Worm (Caenorhabditis elegans) whole organism, L4 larva: ENCODE measurements around the gene C08F8.9.

ENCODE experiments used
- D1046.2 ChIP-seq: fragments of 200-800 bp; sonication (Bioruptor generic); IDR thresholded peaks from 2 replicates; pipeline ENCODE4 v1.3.6; 2022; ENCODE audit warnings: missing genetic modification characterization, missing compliant biosample characterization
- F10B5.3 ChIP-seq: sonication (generic microtip); optimal IDR thresholded peaks from 2 replicates; lab custom pipeline; 2016; ENCODE audit warnings: mild to moderate bottlenecking, missing genetic modification characterization, missing compliant biosample characterization
- R02D3.7 ChIP-seq: fragments of 150-350 bp; sonication (generic microtip); optimal IDR thresholded peaks from 3 replicates; lab custom pipeline; 2014; ENCODE audit warnings: missing biosample characterization, missing genetic modification characterization
- T26A8.4 ChIP-seq: fragments of 200-800 bp; sonication (Bioruptor generic); IDR thresholded peaks from 2 replicates; pipeline ENCODE4 v1.3.6; 2022; ENCODE audit warnings: missing genetic modification characterization, missing compliant biosample characterization
- Y48G9A.11 ChIP-seq: fragments of 200-800 bp; sonication (Bioruptor generic); IDR thresholded peaks from 2 replicates; pipeline ENCODE4 v1.3.6; 2022; ENCODE audit warnings: missing genetic modification reagents, missing genetic modification characterization, missing compliant biosample characterization
- Y5F2A.4 ChIP-seq: fragments of 200-800 bp; sonication (Bioruptor generic); optimal IDR thresholded peaks from 2 replicates; lab custom pipeline; 2018; ENCODE audit warnings: mild to moderate bottlenecking, missing genetic modification characterization, missing compliant biosample characterization
- ZK337.2 ChIP-seq: fragments of 200-800 bp; sonication (Bioruptor generic); IDR thresholded peaks from 2 replicates; pipeline ENCODE4 v1.3.6; 2022; ENCODE audit warnings: missing genetic modification reagents, missing genetic modification characterization, missing compliant biosample characterization
- aha-1 ChIP-seq: fragments of 150-350 bp; peaks from one replicate; lab custom pipeline; 2014; ENCODE audit warnings: missing biosample characterization, missing genetic modification characterization
- attf-4 ChIP-seq: sonication (generic microtip); optimal IDR thresholded peaks from 3 replicates; lab custom pipeline; 2017; ENCODE audit warnings: missing biosample characterization, missing genetic modification characterization
- ceh-44 ChIP-seq: fragments of 200-800 bp; sonication (Bioruptor generic); IDR thresholded peaks from 2 replicates; pipeline ENCODE4 v1.3.6; 2022; ENCODE audit warnings: missing genetic modification reagents, missing genetic modification characterization, missing compliant biosample characterization
- cey-2 ChIP-seq: sonication (generic microtip); optimal IDR thresholded peaks from 3 replicates; lab custom pipeline; 2017; ENCODE audit warnings: missing genetic modification characterization, mild to moderate bottlenecking, missing compliant biosample characterization, antibody characterized with exemption, borderline replicate concordance; ENCODE audit not compliant: insufficient read depth
- dmd-6 ChIP-seq: fragments of 200-800 bp; sonication (Bioruptor generic); IDR thresholded peaks from 2 replicates; pipeline ENCODE4 v1.3.6; 2022; ENCODE audit warnings: missing genetic modification reagents, missing genetic modification characterization, missing compliant biosample characterization
- dpl-1 ChIP-seq: fragments of 150-350 bp; optimal IDR thresholded peaks from 2 replicates; lab custom pipeline; 2014; ENCODE audit warnings: missing biosample characterization, missing genetic modification reagents, missing genetic modification characterization
- lim-7 ChIP-seq: fragments of 200-800 bp; sonication (Bioruptor generic); IDR thresholded peaks from 2 replicates; pipeline ENCODE4 v1.3.6; 2022; ENCODE audit warnings: missing genetic modification characterization, missing compliant biosample characterization
- lin-1 ChIP-seq: fragments of 200-800 bp; sonication (Bioruptor generic); IDR thresholded peaks from 2 replicates; pipeline ENCODE4 v1.3.6; 2022; ENCODE audit warnings: missing genetic modification reagents, missing genetic modification characterization, missing compliant biosample characterization
- lin-38 ChIP-seq: fragments of 200-800 bp; sonication (Bioruptor generic); IDR thresholded peaks from 2 replicates; pipeline ENCODE4 v1.3.6; 2022; ENCODE audit warnings: missing genetic modification reagents, missing genetic modification characterization, missing compliant biosample characterization
- madf-5 ChIP-seq, 2 experiments: fragments of 200-800 bp; sonication (Bioruptor generic); IDR thresholded peaks; 2 replicates each; pipeline ENCODE4 v1.3.6; 2022; ENCODE audit warnings: missing compliant biosample characterization in 2 of 2, missing genetic modification characterization in 2 of 2
- madf-9 ChIP-seq: fragments of 200-800 bp; sonication (Bioruptor generic); conservative IDR thresholded peaks from 2 replicates; pipeline ENCODE4 v1.3.6; 2022; ENCODE audit warnings: missing genetic modification reagents, missing genetic modification characterization, missing compliant biosample characterization
- mdl-1 ChIP-seq, 2 experiments: fragments of 150-350 bp in 1 of 2; sonication (generic microtip) in 1 of 2; optimal IDR thresholded peaks; 2 replicates each; lab custom pipeline; 2014 to 2017; ENCODE audit warnings: missing biosample characterization in 2 of 2, missing genetic modification characterization in 2 of 2
- mdt-29 ChIP-seq: fragments of 200-800 bp; sonication (Bioruptor generic); IDR thresholded peaks from 2 replicates; pipeline ENCODE4 v1.3.6; 2022; ENCODE audit warnings: missing genetic modification reagents, missing genetic modification characterization, missing compliant biosample characterization
- mep-1 ChIP-seq: fragments of 150-350 bp; sonication (generic microtip); optimal IDR thresholded peaks from 3 replicates; lab custom pipeline; 2014; ENCODE audit warnings: missing biosample characterization, missing genetic modification characterization
- nhr-28 ChIP-seq: fragments of 150-350 bp; optimal IDR thresholded peaks from 2 replicates; lab custom pipeline; 2014; ENCODE audit warnings: missing biosample characterization, missing genetic modification characterization
- nhr-42 ChIP-seq: fragments of 200-800 bp; sonication (Bioruptor generic); IDR thresholded peaks from 2 replicates; pipeline ENCODE4 v1.3.6; 2022; ENCODE audit warnings: missing genetic modification characterization, missing compliant biosample characterization
- nhr-48 ChIP-seq: sonication (generic microtip); optimal IDR thresholded peaks from 2 replicates; lab custom pipeline; 2016; ENCODE audit warnings: mild to moderate bottlenecking, missing genetic modification characterization, missing compliant biosample characterization
- nhr-6 ChIP-seq: fragments of 150-350 bp; optimal IDR thresholded peaks from 2 replicates; lab custom pipeline; 2014; ENCODE audit warnings: missing biosample characterization, missing genetic modification characterization
- saeg-2 ChIP-seq: fragments of 200-800 bp; sonication (Bioruptor generic); IDR thresholded peaks from 2 replicates; pipeline ENCODE4 v1.3.6; 2022; ENCODE audit warnings: missing genetic modification reagents, missing genetic modification characterization, missing compliant biosample characterization
- set-16 ChIP-seq: fragments of 200-800 bp; sonication (Bioruptor generic); IDR thresholded peaks from 2 replicates; pipeline ENCODE4 v1.3.6; 2022; ENCODE audit warnings: missing genetic modification reagents, missing genetic modification characterization, missing compliant biosample characterization
- spr-3 ChIP-seq: fragments of 200-800 bp; sonication (Bioruptor generic); optimal IDR thresholded peaks from 2 replicates; lab custom pipeline; 2018; ENCODE audit warnings: mild to moderate bottlenecking, missing genetic modification characterization, missing compliant biosample characterization
- tra-1 ChIP-seq: fragments of 200-800 bp; sonication (Bioruptor generic); IDR thresholded peaks from 2 replicates; pipeline ENCODE4 v1.3.6; 2022; ENCODE audit warnings: missing genetic modification reagents, missing genetic modification characterization, missing compliant biosample characterization
- unc-62 ChIP-seq, 3 experiments: fragments of 150-350 bp in 1 of 3; sonication (generic microtip); optimal IDR thresholded peaks in 2 of 3; peaks in 1 of 3; 1 replicate in 1 of 3; 2 replicates in 2 of 3; lab custom pipeline; 2014 to 2017; ENCODE audit warnings: missing biosample characterization in 3 of 3, missing genetic modification characterization in 3 of 3, missing genetic modification reagents in 3 of 3, missing genotype in 1 of 3
- zip-11 ChIP-seq: fragments of 200-800 bp; sonication (Bioruptor generic); IDR thresholded peaks from 2 replicates; pipeline ENCODE4 v1.3.6; 2022; ENCODE audit warnings: missing genetic modification characterization, missing compliant biosample characterization

Gene C08F8.9

DNA sequence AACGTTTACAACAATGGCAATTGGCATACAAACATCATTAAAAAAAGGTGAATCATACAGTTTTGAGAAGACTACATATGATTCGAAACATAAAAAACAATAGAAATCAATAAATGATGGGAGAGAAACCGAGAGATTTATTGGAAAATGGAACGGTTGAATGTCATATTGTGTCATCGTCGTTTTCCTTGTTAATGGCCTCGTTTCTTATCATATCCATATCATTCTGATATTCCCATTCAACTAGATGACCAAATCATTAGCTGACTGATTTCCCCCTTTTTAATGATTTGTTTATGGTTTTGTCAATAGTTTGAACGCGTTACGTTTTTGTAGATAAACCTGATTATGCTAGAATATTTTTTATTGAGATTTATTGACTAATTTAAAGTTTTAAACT, 3.6 kb downstream of the C08F8.9 start:
- TF ChIP-seq tra-1 (GFP tag; lab: Robert Waterston, UW) (no peak), nhr-28 (tag; lab: Kevin White, UChicago) (peak; percentile 45)
- TF ChIP-seq, all 104 proteins: peak for 1

DNA sequence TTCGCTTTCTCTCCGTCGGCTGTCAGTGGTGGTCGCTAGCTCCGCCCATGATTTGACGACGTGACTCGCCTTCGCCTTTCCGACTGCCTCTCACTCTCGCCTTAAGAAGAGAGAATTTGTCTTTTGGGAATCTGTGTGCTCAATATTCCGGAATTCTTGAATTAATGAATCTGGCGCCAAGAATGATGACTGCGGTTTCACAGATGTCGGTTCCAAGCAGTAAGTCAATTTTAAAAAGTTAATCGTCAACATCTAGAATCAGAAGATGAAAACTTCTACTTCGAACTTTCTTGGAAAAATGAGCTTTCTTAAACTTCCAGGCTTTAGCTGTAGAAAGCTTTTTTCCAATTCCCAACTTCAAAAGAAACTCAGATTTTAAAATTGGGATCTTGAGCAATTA, 8.7 kb downstream of the C08F8.9 start, which contains the start of gene nhr-67:
Gene nhr-67 (plus strand): TSS at position 97 of the 400 bp plus-strand sequence.
- TF ChIP-seq mdt-29 (no peak), mdl-1 (tag; optimal IDR thresholded peaks at IDR 0.05; lab: Kevin White, UChicago) (no peak), saeg-2 (no peak), set-16 (GFP tag; lab: Robert Waterston, UW) (no peak), unc-62 (GFP tag; optimal IDR thresholded peaks at IDR 0.05 in 1 of 2; lab: Kevin White, UChicago) (peak in 1 of 2 experiments; percentile 43), unc-62 (tag; optimal IDR thresholded peaks at IDR 0.05; lab: Kevin White, UChicago) (no peak), dmd-6 (GFP tag; lab: Robert Waterston, UW) (no peak), D1046.2 (no peak), aha-1 (tag; lab: Kevin White, UChicago) (peak; percentile 98), lin-38 (GFP tag; lab: Robert Waterston, UW) (no peak), madf-5 (GFP tag; IDR thresholded peaks at IDR 0.05; lab: Robert Waterston, UW) (no peak), R02D3.7 (tag; lab: Kevin White, UChicago) (no peak)

DNA sequence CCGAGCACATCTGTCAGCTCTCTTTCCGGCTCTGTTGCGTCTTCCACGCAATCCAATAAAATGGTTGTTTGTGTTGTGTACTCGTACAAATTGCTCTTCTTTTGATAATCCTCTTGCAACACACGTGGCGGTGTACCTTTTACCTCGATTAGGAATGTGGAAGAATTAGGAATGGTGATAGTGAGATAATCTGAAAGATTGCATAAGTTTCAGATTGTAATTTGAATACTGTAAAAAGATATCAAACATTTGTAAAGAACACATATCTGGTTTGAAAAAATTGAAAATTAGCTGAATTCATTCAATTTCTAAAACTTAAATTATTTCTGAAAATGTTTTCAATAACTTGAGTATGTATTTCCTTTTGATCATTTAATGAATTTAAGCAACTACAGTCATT, 13.6 kb downstream of the C08F8.9 start, which contains the start of gene C08F8.6:
Gene C08F8.6 (minus strand): TSS at position 101 of the 400 bp plus-strand sequence.
- TF ChIP-seq zip-11 (GFP tag; lab: Robert Waterston, UW) = no peak
- TF ChIP-seq Y48G9A.11 (GFP tag; lab: Robert Waterston, UW) = no peak
- no peak for TF ChIP-seq lim-7 (GFP tag; lab: Robert Waterston, UW)

DNA sequence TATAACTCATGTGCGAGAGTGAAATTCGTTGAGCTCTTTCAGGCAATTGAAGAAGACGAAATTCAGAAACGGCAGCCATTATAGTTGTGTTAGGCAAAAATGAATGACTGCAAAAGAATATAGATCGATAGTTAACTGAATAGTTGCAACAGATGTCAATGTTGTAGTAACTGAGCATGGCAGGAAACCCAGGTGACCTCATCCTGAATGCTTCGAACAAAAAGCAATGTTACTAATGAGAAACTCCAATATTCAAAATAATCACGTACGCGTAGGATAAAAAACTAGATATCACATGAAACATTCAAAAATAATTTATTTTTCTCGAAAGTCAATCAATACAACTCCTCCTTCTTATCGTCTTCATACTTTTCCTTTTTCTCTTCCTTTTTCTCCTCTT, 15.9 kb downstream of the C08F8.9 start, which contains the start of gene fbxb-9:
Gene fbxb-9 (minus strand): TSS at position 101 of the 400 bp plus-strand sequence.
- TF ChIP-seq madf-9 (GFP tag; lab: Robert Waterston, UW) = no peak
- no peak for TF ChIP-seq unc-62 (GFP tag; optimal IDR thresholded peaks at IDR 0.05 in 1 of 2; lab: Kevin White, UChicago)
- TF ChIP-seq unc-62 (tag; optimal IDR thresholded peaks at IDR 0.05; lab: Kevin White, UChicago) = no peak
- TF ChIP-seq Y5F2A.4 (GFP tag; lab: Kevin White, UChicago) = no peak
- no peak for TF ChIP-seq nhr-48 (tag; lab: Kevin White, UChicago)
- TF ChIP-seq lin-1 (GFP tag; lab: Robert Waterston, UW) = no peak

DNA sequence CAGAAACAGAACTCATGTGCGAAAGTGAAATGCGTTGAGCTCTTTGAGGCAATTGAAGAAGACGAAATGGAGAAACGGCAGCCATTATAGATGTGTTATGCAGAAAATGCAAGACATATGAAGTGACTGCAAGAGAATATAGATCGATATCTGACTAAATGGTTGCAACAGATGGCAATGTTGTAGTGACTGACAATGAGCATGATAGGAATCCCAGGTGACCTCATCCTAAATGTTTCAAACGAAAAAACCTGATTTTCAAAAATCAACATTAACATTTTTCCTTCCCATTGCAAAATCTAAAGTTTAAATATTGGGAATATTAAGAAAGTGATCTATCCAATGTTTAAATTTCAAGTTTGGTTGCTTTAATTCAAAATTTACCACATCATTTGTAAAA, 17.7 kb downstream of the C08F8.9 start, which contains the start of gene C08F8.15:
Gene C08F8.15 (minus strand): TSS at position 101 of the 400 bp plus-strand sequence.
- TF ChIP-seq nhr-42 (GFP tag; lab: Robert Waterston, UW) (no peak), mep-1 (tag; lab: Kevin White, UChicago) (no peak), Y5F2A.4 (GFP tag; lab: Kevin White, UChicago) (no peak)

DNA sequence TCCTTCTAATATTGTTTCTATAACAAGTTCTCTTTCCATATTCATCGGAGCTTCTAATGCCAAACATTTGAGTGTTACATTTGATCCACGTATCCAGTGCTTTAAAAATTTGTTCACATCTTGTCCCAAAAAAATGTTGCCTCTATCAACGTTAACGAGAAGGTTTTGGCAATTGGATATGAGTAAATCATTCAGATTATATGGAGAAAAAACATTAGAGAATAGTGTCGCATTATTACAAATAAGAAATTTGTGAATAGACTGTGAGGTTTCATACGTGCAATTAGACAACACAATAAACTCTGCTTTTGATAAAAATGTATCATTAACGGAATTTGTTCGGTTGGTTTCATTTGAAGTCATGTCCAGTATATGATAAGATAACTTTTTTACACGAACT, 18.5 kb downstream of the C08F8.9 start, which contains the start of gene mboa-4:
Gene mboa-4 (minus strand): TSS at position 101 of the 400 bp plus-strand sequence.
- TF ChIP-seq spr-3 (GFP tag; lab: Kevin White, UChicago) (no peak), set-16 (GFP tag; lab: Robert Waterston, UW) (no peak), cey-2 (tag; lab: Kevin White, UChicago) (no peak), F10B5.3 (tag; lab: Kevin White, UChicago) (no peak), attf-4 (tag; lab: Kevin White, UChicago) (no peak), lim-7 (GFP tag; lab: Robert Waterston, UW) (no peak), ceh-44 (GFP tag; lab: Robert Waterston, UW) (no peak), zip-11 (GFP tag; lab: Robert Waterston, UW) (no peak), dpl-1 (GFP tag; lab: Kevin White, UChicago) (no peak), nhr-6 (tag; lab: Kevin White, UChicago) (no peak), ZK337.2 (no peak), nhr-42 (GFP tag; lab: Robert Waterston, UW) (no peak), T26A8.4 (no peak)
- TF ChIP-seq, all 104 proteins: peak for 0
